Fruit fly (Drosophila melanogaster): ENCODE data around the gene Hira.

The Hira gene

DNA sequence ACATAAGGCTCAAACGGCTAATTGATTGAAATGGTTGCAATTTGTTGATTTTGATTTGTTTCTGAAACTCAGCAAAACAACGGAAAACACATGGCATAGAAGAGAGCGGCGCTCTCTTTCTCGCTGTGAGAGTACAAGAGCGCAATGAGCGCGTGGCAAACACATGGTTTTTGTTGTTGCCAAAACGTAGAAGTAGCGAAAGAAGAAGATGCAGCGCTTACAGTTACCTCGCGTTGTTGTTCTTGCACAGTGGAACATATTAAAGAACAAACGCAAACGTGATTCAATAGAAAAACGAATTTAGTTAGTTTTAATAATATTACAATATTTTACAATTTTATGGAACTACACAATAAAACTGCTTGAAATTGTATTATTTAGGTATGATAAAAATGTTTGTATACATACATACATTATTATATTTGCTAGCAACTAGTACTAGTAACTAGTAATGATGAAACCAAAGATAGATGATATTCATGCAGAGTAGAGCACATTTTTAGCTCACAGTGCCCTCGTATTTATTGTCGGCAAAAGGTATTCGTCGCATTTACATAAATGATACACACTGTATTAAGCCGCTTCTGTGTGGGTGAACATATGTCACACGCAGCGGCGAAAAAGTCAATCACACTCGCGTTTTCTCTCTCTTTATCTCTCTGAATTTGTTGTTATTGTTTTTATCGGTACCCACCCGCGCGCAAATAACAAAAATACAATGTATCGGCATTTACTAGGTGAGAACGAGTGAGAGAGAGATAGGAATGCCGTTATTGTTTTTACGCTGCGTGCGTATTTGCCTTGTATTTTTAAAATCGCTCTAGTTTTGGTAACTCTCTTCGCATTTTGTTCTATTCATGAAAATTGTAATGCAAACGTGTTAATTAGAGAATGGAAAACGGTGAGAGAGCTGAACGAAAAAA lies 16.5 kb upstream of the Hira start (continued):
- peak; percentile 81 for TF ChIP-seq CG17328 (GFP tag; IDR thresholded peaks at IDR 0.05)
- TF ChIP-seq corto (GFP tag; optimal IDR thresholded peaks at IDR 0.05) = peak; percentile 73
- TF ChIP-seq Dll (GFP tag; IDR thresholded peaks at IDR 0.05; ENCODE audit: partially characterized antibody) = no peak
- TF ChIP-seq zf30C (GFP tag; optimal IDR thresholded peaks at IDR 0.05) = no peak
- peak; percentile 55 for TF ChIP-seq maf-S (GFP tag; optimal IDR thresholded peaks at IDR 0.05)
- peak; percentile 49 for TF ChIP-seq CTCF (GFP tag; optimal IDR thresholded peaks at IDR 0.05)
- TF ChIP-seq dysf (GFP tag; IDR thresholded peaks at IDR 0.05) = peak; percentile 94
- peak; percentile 98 for TF ChIP-seq CG18262 (tag; optimal IDR thresholded peaks at IDR 0.05)
- peak; percentile 93 for TF ChIP-seq CG8388 (GFP tag; optimal IDR thresholded peaks at IDR 0.05)
- TF ChIP-seq nmo (GFP tag; optimal IDR thresholded peaks at IDR 0.05) = peak; percentile 98
- no peak for TF ChIP-seq pita (GFP tag; optimal IDR thresholded peaks at IDR 0.05)
- peak; percentile 86 for TF ChIP-seq CG18764 (GFP tag; optimal IDR thresholded peaks at IDR 0.05)
- TF ChIP-seq CoRest (tag; optimal IDR thresholded peaks at IDR 0.05) = peak; percentile 97
- TF ChIP-seq Ada2b (GFP tag; IDR thresholded peaks at IDR 0.05) = peak; percentile 82
- TF ChIP-seq Hey (tag; optimal IDR thresholded peaks at IDR 0.05) = peak; percentile 47
- peak; percentile 89 for TF ChIP-seq CG12942 (GFP tag; optimal IDR thresholded peaks at IDR 0.05)
- TF ChIP-seq CG10959 (GFP tag; IDR thresholded peaks at IDR 0.05) = peak; percentile 66; the same call in 1 of the 2 replicates
- peak; percentile 94 for TF ChIP-seq unpg (GFP tag; optimal IDR thresholded peaks at IDR 0.05)
- no peak for TF ChIP-seq CG12236 (GFP tag; optimal IDR thresholded peaks at IDR 0.05)
- TF ChIP-seq CG13624 (GFP tag; optimal IDR thresholded peaks at IDR 0.05) = peak; percentile 75
- TF ChIP-seq peb (GFP tag; IDR thresholded peaks at IDR 0.05) = peak; percentile 61; the same call in 1 of the 2 replicates
- peak; percentile 68 for TF ChIP-seq CG11085 (GFP tag; IDR thresholded peaks at IDR 0.05)
- peak; percentile 96 for TF ChIP-seq lab (GFP tag; optimal IDR thresholded peaks at IDR 0.05)
- no peak for TF ChIP-seq CG8478 (optimal IDR thresholded peaks at IDR 0.05)
- TF ChIP-seq CG12659 (GFP tag; optimal IDR thresholded peaks at IDR 0.05) = peak; percentile 97
- peak; percentile 36 for TF ChIP-seq da (GFP tag; optimal IDR thresholded peaks at IDR 0.05)
- no peak for TF ChIP-seq Sin3A (optimal IDR thresholded peaks at IDR 0.05)
- TF ChIP-seq knrl (GFP tag; IDR thresholded peaks at IDR 0.05; ENCODE audit: partially characterized antibody) = no peak
- TF ChIP-seq MBD-R2 (GFP tag; IDR thresholded peaks at IDR 0.05) = peak; percentile 53
- TF ChIP-seq trh (GFP tag; optimal IDR thresholded peaks at IDR 0.05) = peak; percentile 77
- TF ChIP-seq CG4730 (GFP tag; IDR thresholded peaks at IDR 0.05) = peak; percentile 76
- peak; percentile 96 for TF ChIP-seq Ets65A (GFP tag)
- TF ChIP-seq Opbp (GFP tag; IDR thresholded peaks at IDR 0.05; ENCODE audit: partially characterized antibody) = no peak
- TF ChIP-seq B-H2 (GFP tag; optimal IDR thresholded peaks at IDR 0.05) = peak; percentile 76
- TF ChIP-seq CG4617 (GFP tag; optimal IDR thresholded peaks at IDR 0.05; ENCODE audit: borderline replicate concordance) = peak; percentile 73
- TF ChIP-seq CG7963 (GFP tag; IDR thresholded peaks at IDR 0.05; ENCODE audit: partially characterized antibody) = no peak
- peak; percentile 95 for TF ChIP-seq CG11695 (GFP tag; IDR thresholded peaks at IDR 0.05)
- TF ChIP-seq Atf3 (GFP tag; optimal IDR thresholded peaks at IDR 0.05) = peak; percentile 63
- peak; percentile 90 for TF ChIP-seq CG9932 (GFP tag; IDR thresholded peaks at IDR 0.05)
- TF ChIP-seq pnt (GFP tag; optimal IDR thresholded peaks at IDR 0.05) = peak; percentile 74
- TF ChIP-seq oc (tag; optimal IDR thresholded peaks at IDR 0.05) = peak; percentile 77
- peak; percentile 65 for TF ChIP-seq Side (GFP tag; optimal IDR thresholded peaks at IDR 0.05)
- peak; percentile 93 for TF ChIP-seq Abd-B (GFP tag; optimal IDR thresholded peaks at IDR 0.05)
- TF ChIP-seq CG8765 (GFP tag; IDR thresholded peaks at IDR 0.05) = peak; percentile 54; the same call in 1 of the 2 replicates
- TF ChIP-seq CG8944 (GFP tag; optimal IDR thresholded peaks at IDR 0.05) = peak; percentile 71
- peak; percentile 93 for TF ChIP-seq dmrt11E (tag; optimal IDR thresholded peaks at IDR 0.05)
- TF ChIP-seq CG11560 (tag; IDR thresholded peaks at IDR 0.05) = peak; percentile 73; the same call in 2 of the 3 replicates
- no peak for TF ChIP-seq CG2129 (GFP tag; IDR thresholded peaks at IDR 0.05; ENCODE audit: partially characterized antibody)
- TF ChIP-seq fru (optimal IDR thresholded peaks at IDR 0.05) = no peak
- peak; percentile 93 for TF ChIP-seq CG12104 (GFP tag; optimal IDR thresholded peaks at IDR 0.05)
